Fruit fly (Drosophila melanogaster): ENCODE measurements around the gene aus.

Gene aus

dm6 chr3R:21376859-21377607 is 27.6 kb upstream of the aus start (continued):
- TF ChIP-seq Chrac-16 (GFP tag; optimal IDR thresholded peaks at IDR 0.05) (no peak), Mad (GFP tag; optimal IDR thresholded peaks at IDR 0.05) (no peak), Tbp (GFP tag; optimal IDR thresholded peaks at IDR 0.05) (no peak), Dip2 (GFP tag; IDR thresholded peaks at IDR 0.05) (no peak), grn (GFP tag; optimal IDR thresholded peaks at IDR 0.05) (no peak), ac (GFP tag; optimal IDR thresholded peaks at IDR 0.05) (peak; percentile 10), toy (GFP tag; IDR thresholded peaks at IDR 0.05) (no peak), CG9876 (GFP tag; optimal IDR thresholded peaks at IDR 0.05) (no peak), ems (GFP tag; optimal IDR thresholded peaks at IDR 0.05) (no peak), CG7963 (GFP tag; IDR thresholded peaks at IDR 0.05; ENCODE audit: partially characterized antibody) (peak; percentile 59; the same call in 2 of the 3 replicates), bigmax (GFP tag; optimal IDR thresholded peaks at IDR 0.05) (no peak), CG13894 (tag; optimal IDR thresholded peaks at IDR 0.05) (no peak), Hand (GFP tag; optimal IDR thresholded peaks at IDR 0.05) (no peak), CG7786 (GFP tag; optimal IDR thresholded peaks at IDR 0.05) (peak; percentile 6), Hr78 (GFP tag; optimal IDR thresholded peaks at IDR 0.05) (no peak), CG9609 (GFP tag; optimal IDR thresholded peaks at IDR 0.05) (no peak), CG7372 (GFP tag; IDR thresholded peaks at IDR 0.05) (no peak), br (optimal IDR thresholded peaks at IDR 0.05) (no peak), pho (GFP tag; optimal IDR thresholded peaks at IDR 0.05) (no peak), lov (optimal IDR thresholded peaks at IDR 0.05) (no peak), lov (GFP tag; IDR thresholded peaks at IDR 0.05) (0 out of 3 replicates have a peak, but pooled peaks have one; percentile 11), pzg (GFP tag; optimal IDR thresholded peaks at IDR 0.05) (peak; percentile 67), exex (tag; optimal IDR thresholded peaks at IDR 0.05) (no peak), fu2 (GFP tag; optimal IDR thresholded peaks at IDR 0.05) (no peak), ato (GFP tag; IDR thresholded peaks at IDR 0.05; ENCODE audit: partially characterized antibody) (peak; percentile 72), CG6654 (GFP tag; optimal IDR thresholded peaks at IDR 0.05) (no peak), HLH4C (GFP tag; IDR thresholded peaks at IDR 0.05; ENCODE audit: partially characterized antibody) (peak; percentile 64; the same call in 2 of the 3 replicates), salm (tag; optimal IDR thresholded peaks at IDR 0.05) (no peak), CG8281 (tag; optimal IDR thresholded peaks at IDR 0.05) (no peak), CG5180 (GFP tag; optimal IDR thresholded peaks at IDR 0.05) (no peak), Kr (GFP tag; optimal IDR thresholded peaks at IDR 0.05) (no peak), CG17912 (GFP tag; optimal IDR thresholded peaks at IDR 0.05) (peak; percentile 27), BEAF-32 (GFP tag; optimal IDR thresholded peaks at IDR 0.05) (peak; percentile 93), CG14965 (GFP tag; optimal IDR thresholded peaks at IDR 0.05; ENCODE audit: borderline replicate concordance) (no peak), CG13287 (GFP tag; IDR thresholded peaks at IDR 0.05; ENCODE audit: partially characterized antibody) (peak; percentile 88), slou (GFP tag; optimal IDR thresholded peaks at IDR 0.05) (no peak), CG11560 (tag; IDR thresholded peaks at IDR 0.05) (no peak), dmrt11E (tag; optimal IDR thresholded peaks at IDR 0.05) (no peak), CG3847 (GFP tag; IDR thresholded peaks at IDR 0.05) (peak; percentile 6; the same call in 1 of the 2 replicates), HLH3B (GFP tag; IDR thresholded peaks at IDR 0.05) (no peak), Doc3 (GFP tag; IDR thresholded peaks at IDR 0.05; ENCODE audit: partially characterized antibody) (peak; percentile 78), Spps (tag; optimal IDR thresholded peaks at IDR 0.05) (no peak), zf30C (GFP tag; optimal IDR thresholded peaks at IDR 0.05) (peak; percentile 19)

Measured in whole organism, embryonic.